Fruit fly (Drosophila melanogaster) whole organism, embryonic: Measurements from ENCODE around the gene TyrRS.

Source experiments
- Asciz ChIP-seq: fragments of 200-800 bp; sonication (Bioruptor generic); optimal IDR thresholded peaks from 2 replicates; lab custom pipeline; 2017; ENCODE audit warnings: missing biosample characterization, mild to moderate bottlenecking, missing genetic modification characterization, missing genetic modification reagents
- Atf3 ChIP-seq: fragments of 200-800 bp; sonication (Bioruptor generic); optimal IDR thresholded peaks from 3 replicates; lab custom pipeline; 2016; ENCODE audit warnings: missing biosample characterization, missing genetic modification characterization
- B-H1 ChIP-seq: fragments of 200-800 bp; sonication (Bioruptor generic); IDR thresholded peaks from 3 replicates; pipeline ENCODE4 v1.3.6; 2022; ENCODE audit warnings: missing biosample characterization, missing genetic modification characterization
- BEAF-32 ChIP-seq: fragments of 200-800 bp; sonication (Bioruptor generic); optimal IDR thresholded peaks from 3 replicates; lab custom pipeline; 2017; ENCODE audit warnings: missing biosample characterization, missing genetic modification characterization, mild to moderate bottlenecking, moderate library complexity, missing genetic modification reagents
- CG10431 ChIP-seq: fragments of 200-800 bp; sonication (Bioruptor generic); optimal IDR thresholded peaks from 3 replicates; lab custom pipeline; 2018; ENCODE audit warnings: missing biosample characterization, mild to moderate bottlenecking, missing genetic modification characterization
- CG10565 ChIP-seq: fragments of 200-800 bp; sonication (Bioruptor generic); optimal IDR thresholded peaks from 3 replicates; lab custom pipeline; 2016; ENCODE audit warnings: missing biosample characterization, mild to moderate bottlenecking, missing genetic modification characterization
- CG11398 ChIP-seq: fragments of 200-800 bp; sonication (Bioruptor generic); optimal IDR thresholded peaks from 2 replicates; lab custom pipeline; 2016; ENCODE audit warnings: missing biosample characterization, missing genetic modification characterization
- CG12071 ChIP-seq: fragments of 200-800 bp; sonication (Bioruptor generic); optimal IDR thresholded peaks from 3 replicates; lab custom pipeline; 2018; ENCODE audit warnings: missing biosample characterization, mild to moderate bottlenecking, missing genetic modification characterization
- CG1233 ChIP-seq: fragments of 200-800 bp; sonication (Bioruptor generic); optimal IDR thresholded peaks from 4 replicates; lab custom pipeline; 2018; ENCODE audit warnings: missing biosample characterization, mild to moderate bottlenecking, missing genetic modification characterization
- CG1603 ChIP-seq: fragments of 200-800 bp; sonication (Bioruptor generic); optimal IDR thresholded peaks from 2 replicates; lab custom pipeline; 2019; ENCODE audit warnings: missing biosample characterization, mild to moderate bottlenecking, missing genetic modification characterization, moderate library complexity
- CG17359 ChIP-seq: fragments of 200-800 bp; sonication (Bioruptor generic); optimal IDR thresholded peaks from 3 replicates; lab custom pipeline; 2018; ENCODE audit warnings: missing biosample characterization, mild to moderate bottlenecking, missing genetic modification characterization, moderate library complexity
- CG17361 ChIP-seq: fragments of 200-800 bp; sonication (Bioruptor generic); IDR thresholded peaks from 3 replicates; pipeline ENCODE4 v1.3.6; 2022; ENCODE audit warnings: missing biosample characterization, missing genetic modification characterization
- CG17612 ChIP-seq: fragments of 200-800 bp; sonication (Bioruptor generic); IDR thresholded peaks from 2 replicates; pipeline ENCODE4 v1.3.6; 2022; ENCODE audit warnings: missing biosample characterization, missing genetic modification characterization
- CG2116 ChIP-seq: fragments of 200-800 bp; sonication (Bioruptor generic); optimal IDR thresholded peaks from 3 replicates; lab custom pipeline; 2018; ENCODE audit warnings: missing biosample characterization, mild to moderate bottlenecking, missing genetic modification characterization
- CG4404 ChIP-seq: fragments of 200-800 bp; sonication (Bioruptor generic); IDR thresholded peaks from 2 replicates; pipeline ENCODE4 v1.3.6; 2022; ENCODE audit warnings: missing biosample characterization, missing genetic modification characterization
- CG4617 ChIP-seq: fragments of 200-800 bp; sonication (Bioruptor generic); optimal IDR thresholded peaks from 3 replicates; lab custom pipeline; 2016; ENCODE audit warnings: missing biosample characterization, missing genetic modification characterization, borderline replicate concordance
- CG5953 ChIP-seq: fragments of 200-800 bp; sonication (Bioruptor generic); IDR thresholded peaks from 2 replicates; pipeline ENCODE4 v1.3.6; 2022; ENCODE audit warnings: missing biosample characterization, missing genetic modification characterization
- CG6175 ChIP-seq: fragments of 200-800 bp; sonication (Bioruptor generic); IDR thresholded peaks from 3 replicates; pipeline ENCODE4 v1.3.6; 2022; ENCODE audit warnings: missing biosample characterization, missing genetic modification characterization
- CG7556 ChIP-seq: fragments of 200-800 bp; sonication (Bioruptor generic); optimal IDR thresholded peaks from 2 replicates; lab custom pipeline; 2017; ENCODE audit warnings: missing biosample characterization, mild to moderate bottlenecking, missing genetic modification characterization
- CG9727 ChIP-seq: fragments of 200-800 bp; sonication (Bioruptor generic); optimal IDR thresholded peaks from 3 replicates; lab custom pipeline; 2017; ENCODE audit warnings: missing biosample characterization, mild to moderate bottlenecking, missing genetic modification characterization
- CG9817 ChIP-seq: fragments of 200-800 bp; sonication (Bioruptor generic); optimal IDR thresholded peaks from 2 replicates; lab custom pipeline; 2018; ENCODE audit warnings: missing biosample characterization, mild to moderate bottlenecking, missing genetic modification characterization, moderate library complexity
- Dad ChIP-seq: fragments of 200-800 bp; sonication (Bioruptor generic); optimal IDR thresholded peaks from 3 replicates; lab custom pipeline; 2016; ENCODE audit warnings: missing biosample characterization, missing genetic modification characterization
- GATAe ChIP-seq: fragments of 200-800 bp; sonication (Bioruptor generic); conservative IDR thresholded peaks from 2 replicates; pipeline ENCODE4 v1.3.6; 2022; ENCODE audit warnings: missing biosample characterization, missing genetic modification characterization
- Hand ChIP-seq: fragments of 200-800 bp; sonication (Bioruptor generic); optimal IDR thresholded peaks from 2 replicates; lab custom pipeline; 2017; ENCODE audit warnings: mild to moderate bottlenecking, missing biosample characterization, missing genetic modification reagents, missing genetic modification characterization
- Hey ChIP-seq: fragments of 200-800 bp; sonication (Bioruptor generic); optimal IDR thresholded peaks from 3 replicates; lab custom pipeline; 2018; ENCODE audit warnings: missing biosample characterization, mild to moderate bottlenecking, missing genetic modification characterization
- Hmx ChIP-seq: fragments of 200-800 bp; sonication (Bioruptor generic); optimal IDR thresholded peaks from 2 replicates; lab custom pipeline; 2016; ENCODE audit warnings: missing biosample characterization, missing genetic modification characterization
- Lpt ChIP-seq: fragments of >200 bp; optimal IDR thresholded peaks from 2 replicates; lab custom pipeline; 2018; ENCODE audit warnings: missing biosample characterization, missing genetic modification characterization
- Neu2 ChIP-seq: fragments of 200-800 bp; sonication (Bioruptor generic); optimal IDR thresholded peaks from 3 replicates; lab custom pipeline; 2016; ENCODE audit warnings: missing biosample characterization, missing genetic modification characterization, borderline replicate concordance
- Oaz ChIP-seq: fragments of 200-800 bp; sonication (Bioruptor generic); IDR thresholded peaks from 2 replicates; pipeline ENCODE4 v1.3.6; 2022; ENCODE audit warnings: missing biosample characterization, missing genetic modification characterization
- Spps ChIP-seq: fragments of 200-800 bp; sonication (Bioruptor generic); optimal IDR thresholded peaks from 2 replicates; lab custom pipeline; 2018; ENCODE audit warnings: missing biosample characterization, mild to moderate bottlenecking, missing genetic modification characterization
- ac ChIP-seq: fragments of 200-800 bp; sonication (Bioruptor generic); optimal IDR thresholded peaks from 3 replicates; lab custom pipeline; 2017; ENCODE audit warnings: missing biosample characterization, mild to moderate bottlenecking, missing genetic modification characterization
- al ChIP-seq: fragments of 200-800 bp; sonication (Bioruptor generic); IDR thresholded peaks from 2 replicates; pipeline ENCODE4 v1.3.6; 2022; ENCODE audit warnings: missing biosample characterization, missing genetic modification characterization
- btn ChIP-seq: fragments of 200-800 bp; sonication (Bioruptor generic); optimal IDR thresholded peaks from 2 replicates; lab custom pipeline; 2016; ENCODE audit warnings: missing biosample characterization, missing genetic modification characterization
- chn ChIP-seq: fragments of 200-800 bp; sonication (Bioruptor generic); optimal IDR thresholded peaks from 2 replicates; lab custom pipeline; 2016; ENCODE audit warnings: missing biosample characterization, missing genetic modification characterization
- croc ChIP-seq: fragments of 200-800 bp; sonication (Bioruptor generic); conservative IDR thresholded peaks from 3 replicates; pipeline ENCODE4 v1.3.6; 2022; ENCODE audit warnings: missing biosample characterization, missing genetic modification characterization
- crol ChIP-seq: fragments of 200-800 bp; sonication (Bioruptor generic); IDR thresholded peaks from 2 replicates; pipeline ENCODE4 v1.3.6; 2022; ENCODE audit warnings: missing biosample characterization, missing genetic modification characterization
- dmrt99B ChIP-seq: fragments of 200-800 bp; sonication (Bioruptor generic); optimal IDR thresholded peaks from 2 replicates; lab custom pipeline; 2018; ENCODE audit warnings: missing biosample characterization, mild to moderate bottlenecking, missing genetic modification characterization, moderate library complexity
- ems ChIP-seq: fragments of 200-800 bp; sonication (Bioruptor generic); optimal IDR thresholded peaks from 3 replicates; lab custom pipeline; 2016; ENCODE audit warnings: missing biosample characterization, missing genetic modification characterization
- fd64A ChIP-seq: fragments of 200-800 bp; sonication (Bioruptor generic); optimal IDR thresholded peaks from 3 replicates; lab custom pipeline; 2018; ENCODE audit warnings: missing biosample characterization, mild to moderate bottlenecking, missing genetic modification characterization
- grn ChIP-seq: fragments of 200-800 bp; sonication (Bioruptor generic); optimal IDR thresholded peaks from 3 replicates; lab custom pipeline; 2017; ENCODE audit warnings: missing biosample characterization, missing genetic modification characterization
- gsb ChIP-seq: fragments of 200-800 bp; sonication (Bioruptor generic); IDR thresholded peaks from 2 replicates; pipeline ENCODE4 v1.3.6; 2022; ENCODE audit warnings: missing biosample characterization, missing genetic modification characterization
- hkb ChIP-seq, 2 experiments: fragments of 200-800 bp in 1 of 2; fragments of >200 bp in 1 of 2; sonication (Bioruptor generic) in 1 of 2; IDR thresholded peaks in 1 of 2; optimal IDR thresholded peaks in 1 of 2; 2 replicates each; pipeline versions ENCODE4 v1.3.6 to Lab custom; 2017 to 2022; ENCODE audit warnings: missing biosample characterization in 1 of 2, missing genetic modification characterization in 1 of 2
- klu ChIP-seq: fragments of 200-800 bp; sonication (Bioruptor generic); IDR thresholded peaks from 2 replicates; pipeline ENCODE4 v1.3.6; 2022; ENCODE audit warnings: missing biosample characterization, missing genetic modification characterization
- pan ChIP-seq, 4 experiments: fragments of >200 bp in 3 of 4; fragments of 200-800 bp in 1 of 4; sonication (Bioruptor generic) in 1 of 4; optimal IDR thresholded peaks in 3 of 4; IDR thresholded peaks in 1 of 4; 2 replicates each; pipeline versions ENCODE4 v1.3.6 to Lab custom; 2017 to 2022; ENCODE audit warnings: missing biosample characterization in 2 of 4, missing genetic modification characterization in 2 of 4, mixed read lengths in 1 of 4
- row ChIP-seq: fragments of 200-800 bp; sonication (Bioruptor generic); IDR thresholded peaks from 3 replicates; pipeline ENCODE4 v1.3.6; 2022; ENCODE audit warnings: missing biosample characterization, missing genetic modification characterization
- run ChIP-seq: fragments of 200-800 bp; sonication (Bioruptor generic); optimal IDR thresholded peaks from 3 replicates; lab custom pipeline; 2018; ENCODE audit warnings: missing biosample characterization, mild to moderate bottlenecking, missing genetic modification characterization
- tna ChIP-seq: fragments of 200-800 bp; sonication (Bioruptor generic); IDR thresholded peaks from 2 replicates; pipeline ENCODE4 v1.3.6; 2022; ENCODE audit warnings: missing biosample characterization, missing genetic modification characterization; ENCODE audit not compliant: partially characterized antibody
- toy ChIP-seq: fragments of 200-800 bp; sonication (Bioruptor generic); IDR thresholded peaks from 2 replicates; pipeline ENCODE4 v1.3.6; 2022; ENCODE audit warnings: missing biosample characterization, missing genetic modification characterization

The TyrRS gene

DNA sequence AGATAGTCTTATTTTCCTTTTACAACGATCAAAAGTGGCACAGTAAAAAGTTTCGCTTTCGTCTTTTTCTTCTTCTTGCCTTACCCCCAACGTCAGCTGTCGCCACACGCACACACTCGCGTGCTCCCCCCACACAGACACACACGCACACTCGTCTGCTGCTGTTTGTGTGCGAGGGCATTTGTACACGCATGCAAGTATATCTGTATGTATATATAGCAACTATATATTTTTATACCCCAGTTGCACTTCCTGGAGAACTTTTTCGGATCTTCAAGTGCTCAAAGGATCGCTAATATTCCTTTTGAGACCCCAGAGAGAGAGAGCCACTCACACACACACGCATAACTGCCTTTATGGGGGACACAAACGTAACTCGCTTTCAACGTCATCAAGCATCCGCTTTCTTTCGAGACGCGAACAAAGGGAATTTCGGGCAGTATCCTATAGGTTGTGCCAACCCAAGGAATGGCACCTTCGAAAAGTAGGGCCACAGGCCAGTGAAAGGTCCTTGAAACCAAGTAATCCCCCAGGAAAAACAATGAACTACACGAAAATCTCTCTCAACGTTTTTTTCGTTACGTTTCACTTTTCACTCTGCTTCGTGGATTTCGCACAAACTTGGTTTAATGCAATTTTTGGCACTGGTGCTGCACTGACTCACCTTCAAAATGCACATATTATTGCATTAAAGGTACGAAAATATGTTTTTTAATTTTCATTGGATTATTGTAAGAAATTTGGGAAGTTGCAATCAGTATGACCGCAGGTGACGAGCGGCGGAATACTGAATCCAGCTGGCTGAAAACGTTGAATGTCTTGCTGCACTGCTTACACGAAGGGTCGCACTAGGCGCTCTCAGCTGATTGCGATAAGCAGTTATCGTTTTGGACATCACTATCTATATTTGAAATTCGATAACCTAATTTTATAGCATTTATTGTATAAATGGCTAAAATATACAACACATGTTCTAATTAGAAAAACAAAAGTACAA, 41.0 kb downstream of the TyrRS start, which contains the start of gene roq (continued):
- TF ChIP-seq Oaz (no peak), CG4404 (GFP tag; lab: Robert Waterston, UW) (no peak), dmrt99B (tag; lab: Kevin White, UChicago) (no peak), CG9727 (GFP tag; lab: Kevin White, UChicago) (no peak), B-H1 (GFP tag; lab: Robert Waterston, UW) (no peak), chn (GFP tag; lab: Kevin White, UChicago) (no peak), CG10431 (GFP tag; lab: Kevin White, UChicago) (no peak), BEAF-32 (GFP tag; lab: Kevin White, UChicago) (peak; percentile 55), Hey (tag; lab: Kevin White, UChicago) (no peak), CG9817 (tag; lab: Kevin White, UChicago) (no peak), ems (no peak), pan (optimal IDR thresholded peaks at IDR 0.05; lab: Kevin White, UChicago) (no peak), pan (GFP tag; optimal IDR thresholded peaks at IDR 0.05 in 1 of 2, IDR thresholded peaks at IDR 0.05 in 1 of 2) (no peak), CG17612 (GFP tag; lab: Robert Waterston, UW) (no peak), Hmx (GFP tag; lab: Kevin White, UChicago) (no peak), al (GFP tag; lab: Robert Waterston, UW) (no peak), row (GFP tag; lab: Robert Waterston, UW) (no peak; the same call in 2 of the 3 replicates), CG5953 (no peak), CG11398 (GFP tag; lab: Kevin White, UChicago) (no peak), CG17359 (tag; lab: Kevin White, UChicago) (no peak), Neu2 (no peak), CG7556 (GFP tag; lab: Kevin White, UChicago) (no peak), hkb (optimal IDR thresholded peaks at IDR 0.05; lab: Kevin White, UChicago) (no peak), hkb (GFP tag; IDR thresholded peaks at IDR 0.05; lab: Robert Waterston, UW) (no peak), croc (GFP tag; lab: Robert Waterston, UW) (no peak), GATAe (GFP tag; lab: Robert Waterston, UW) (peak; percentile 14; the same call in 1 of the 2 replicates), CG12071 (GFP tag; lab: Kevin White, UChicago) (no peak), CG6175 (GFP tag; lab: Robert Waterston, UW) (no peak), gsb (GFP tag; lab: Robert Waterston, UW) (no peak), Spps (no peak), Asciz (GFP tag; lab: Kevin White, UChicago) (no peak), CG1233 (GFP tag; lab: Kevin White, UChicago) (no peak), klu (GFP tag; lab: Robert Waterston, UW) (no peak), Atf3 (GFP tag; lab: Kevin White, UChicago) (no peak), CG1603 (tag; lab: Kevin White, UChicago) (peak; percentile 85), CG2116 (GFP tag; lab: Kevin White, UChicago) (peak; percentile 87), toy (no peak), CG17361 (GFP tag; lab: Robert Waterston, UW) (no peak), tna (GFP tag; lab: Robert Waterston, UW) (peak; percentile 46), Dad (GFP tag; lab: Kevin White, UChicago) (no peak), Lpt (GFP tag; lab: Kevin White, UChicago) (no peak), grn (GFP tag; lab: Kevin White, UChicago) (peak; percentile 91), btn (GFP tag; lab: Kevin White, UChicago) (no peak), fd64A (GFP tag; lab: Kevin White, UChicago) (no peak), CG4617 (GFP tag; lab: Kevin White, UChicago) (peak; percentile 81), CG10565 (GFP tag; lab: Kevin White, UChicago) (no peak), ac (GFP tag; lab: Kevin White, UChicago) (no peak), Hand (GFP tag; lab: Kevin White, UChicago) (no peak), crol (GFP tag; lab: Robert Waterston, UW) (no peak), run (no peak)
